Fruit fly (Drosophila melanogaster) whole organism, embryonic: Measurements from ENCODE around the gene CG5191.

Experiments used
- Abd-B ChIP-seq: fragments of 200-800 bp; sonication (Bioruptor generic); optimal IDR thresholded peaks from 2 replicates; lab custom pipeline; 2018; ENCODE audit warnings: missing biosample characterization, mild to moderate bottlenecking, missing genetic modification characterization, moderate library complexity
- Aef1 ChIP-seq: fragments of 200-800 bp; sonication (Bioruptor generic); IDR thresholded peaks from 3 replicates; pipeline ENCODE4 v1.3.6; 2022; ENCODE audit warnings: missing biosample characterization, missing genetic modification characterization
- Antp ChIP-seq: fragments of 200-800 bp; sonication (Bioruptor generic); optimal IDR thresholded peaks from 3 replicates; lab custom pipeline; 2016; ENCODE audit warnings: missing biosample characterization, missing genetic modification characterization
- BEAF-32 ChIP-seq: fragments of 200-800 bp; sonication (Bioruptor generic); optimal IDR thresholded peaks from 3 replicates; lab custom pipeline; 2017; ENCODE audit warnings: missing biosample characterization, missing genetic modification characterization, mild to moderate bottlenecking, moderate library complexity, missing genetic modification reagents
- CG1024 ChIP-seq: fragments of 200-800 bp; sonication (Bioruptor generic); IDR thresholded peaks from 2 replicates; pipeline ENCODE4 v1.3.6; 2022; ENCODE audit warnings: missing biosample characterization, missing genetic modification characterization
- CG10979 ChIP-seq: fragments of 200-800 bp; sonication (Bioruptor generic); optimal IDR thresholded peaks from 2 replicates; lab custom pipeline; 2018; ENCODE audit warnings: missing biosample characterization, mild to moderate bottlenecking, missing genetic modification characterization, moderate library complexity
- CG14710 ChIP-seq: fragments of 200-800 bp; sonication (Bioruptor generic); optimal IDR thresholded peaks from 3 replicates; lab custom pipeline; 2019; ENCODE audit warnings: missing biosample characterization, mild to moderate bottlenecking, missing genetic modification characterization, moderate library complexity
- CG15479 ChIP-seq: fragments of 200-800 bp; sonication (Bioruptor generic); optimal IDR thresholded peaks from 3 replicates; lab custom pipeline; 2019; ENCODE audit warnings: missing biosample characterization, mild to moderate bottlenecking, missing genetic modification characterization, moderate library complexity
- CG1603 ChIP-seq: fragments of 200-800 bp; sonication (Bioruptor generic); optimal IDR thresholded peaks from 2 replicates; lab custom pipeline; 2019; ENCODE audit warnings: missing biosample characterization, mild to moderate bottlenecking, missing genetic modification characterization, moderate library complexity
- CG17912 ChIP-seq: fragments of 200-800 bp; sonication (Bioruptor generic); optimal IDR thresholded peaks from 2 replicates; lab custom pipeline; 2018; ENCODE audit warnings: missing biosample characterization, mild to moderate bottlenecking, missing genetic modification characterization
- CG18011 ChIP-seq: fragments of 200-800 bp; sonication (Bioruptor generic); optimal IDR thresholded peaks from 2 replicates; lab custom pipeline; 2017; ENCODE audit warnings: missing biosample characterization, missing genetic modification characterization, mild to moderate bottlenecking, moderate library complexity, missing genotype
- CG32532 ChIP-seq: fragments of 200-800 bp; sonication (Bioruptor generic); IDR thresholded peaks from 2 replicates; pipeline ENCODE4 v1.3.6; 2022; ENCODE audit warnings: missing biosample characterization, missing genetic modification characterization
- CG32772 ChIP-seq: fragments of 200-800 bp; sonication (Bioruptor generic); IDR thresholded peaks from 2 replicates; pipeline ENCODE4 v1.3.6; 2022; ENCODE audit warnings: missing biosample characterization, missing genetic modification characterization
- CG33213 ChIP-seq: fragments of 200-800 bp; sonication (Bioruptor generic); optimal IDR thresholded peaks from 3 replicates; lab custom pipeline; 2016; ENCODE audit warnings: missing biosample characterization, missing genetic modification characterization
- CG34376 ChIP-seq: fragments of 200-800 bp; sonication (Bioruptor generic); optimal IDR thresholded peaks from 2 replicates; lab custom pipeline; 2018; ENCODE audit warnings: missing biosample characterization, mild to moderate bottlenecking, missing genetic modification characterization
- CG3726 ChIP-seq: fragments of 200-800 bp; sonication (Bioruptor generic); IDR thresholded peaks from 3 replicates; pipeline ENCODE4, ENCODE4 v1.3.6; 2022; ENCODE audit warnings: missing biosample characterization, missing genetic modification characterization
- CG5180 ChIP-seq: fragments of 200-800 bp; sonication (Bioruptor generic); optimal IDR thresholded peaks from 3 replicates; lab custom pipeline; 2017; ENCODE audit warnings: missing biosample characterization, missing genetic modification characterization, mild to moderate bottlenecking, moderate library complexity, missing genetic modification reagents
- CG6272 ChIP-seq: fragments of 200-800 bp; sonication (Bioruptor generic); IDR thresholded peaks from 2 replicates; pipeline ENCODE4 v1.3.6; 2022; ENCODE audit warnings: missing biosample characterization, missing genetic modification characterization
- CG6765 ChIP-seq: fragments of 200-800 bp; sonication (Bioruptor generic); optimal IDR thresholded peaks from 3 replicates; lab custom pipeline; 2017; ENCODE audit warnings: missing biosample characterization, mild to moderate bottlenecking, missing genetic modification characterization
- CG7556 ChIP-seq: fragments of 200-800 bp; sonication (Bioruptor generic); optimal IDR thresholded peaks from 2 replicates; lab custom pipeline; 2017; ENCODE audit warnings: missing biosample characterization, mild to moderate bottlenecking, missing genetic modification characterization
- CG7928 ChIP-seq: fragments of 200-800 bp; sonication (Bioruptor generic); optimal IDR thresholded peaks from 2 replicates; lab custom pipeline; 2017; ENCODE audit warnings: missing biosample characterization, mild to moderate bottlenecking, missing genetic modification characterization
- CG8765 ChIP-seq: fragments of 200-800 bp; sonication (Bioruptor generic); IDR thresholded peaks from 2 replicates; pipeline ENCODE4 v1.3.6; 2022; ENCODE audit warnings: missing biosample characterization, missing genetic modification characterization
- CG8924 ChIP-seq: fragments of 200-800 bp; optimal IDR thresholded peaks from 3 replicates; lab custom pipeline; 2019; ENCODE audit warnings: missing biosample characterization, mild to moderate bottlenecking, missing genetic modification characterization, moderate library complexity
- CG9437 ChIP-seq: fragments of 200-800 bp; sonication (Bioruptor generic); optimal IDR thresholded peaks from 2 replicates; lab custom pipeline; 2018; ENCODE audit warnings: missing biosample characterization, mild to moderate bottlenecking, missing genetic modification characterization
- CG9727 ChIP-seq: fragments of 200-800 bp; sonication (Bioruptor generic); optimal IDR thresholded peaks from 3 replicates; lab custom pipeline; 2017; ENCODE audit warnings: missing biosample characterization, mild to moderate bottlenecking, missing genetic modification characterization
- CrebB ChIP-seq: fragments of 200-800 bp; sonication (Bioruptor generic); optimal IDR thresholded peaks from 3 replicates; lab custom pipeline; 2018; ENCODE audit warnings: missing biosample characterization, mild to moderate bottlenecking, missing genetic modification characterization
- D ChIP-seq, 2 experiments: fragments of 200-800 bp in 1 of 2; fragments of >200 bp in 1 of 2; sonication (Bioruptor generic) in 1 of 2; optimal IDR thresholded peaks; 2 replicates in 1 of 2; 3 replicates in 1 of 2; lab custom pipeline; 2017; ENCODE audit warnings: mild to moderate bottlenecking in 1 of 2, missing biosample characterization in 1 of 2, missing genetic modification characterization in 1 of 2, missing genetic modification reagents in 1 of 2
- D19B ChIP-seq: fragments of 200-800 bp; sonication (Bioruptor generic); optimal IDR thresholded peaks from 2 replicates; lab custom pipeline; 2017; ENCODE audit warnings: missing biosample characterization, mild to moderate bottlenecking, missing genetic modification characterization
- GATAe ChIP-seq: fragments of 200-800 bp; sonication (Bioruptor generic); conservative IDR thresholded peaks from 2 replicates; pipeline ENCODE4 v1.3.6; 2022; ENCODE audit warnings: missing biosample characterization, missing genetic modification characterization
- HLHmδ ChIP-seq: fragments of 200-800 bp; sonication (Bioruptor generic); optimal IDR thresholded peaks from 2 replicates; lab custom pipeline; 2018; ENCODE audit warnings: missing biosample characterization, mild to moderate bottlenecking, missing genetic modification characterization, moderate library complexity
- Lhr ChIP-seq: fragments of 200-800 bp; sonication (Bioruptor generic); optimal IDR thresholded peaks from 3 replicates; lab custom pipeline; 2017; ENCODE audit warnings: mild to moderate bottlenecking, missing biosample characterization, missing genetic modification reagents, missing genetic modification characterization
- Med ChIP-seq: fragments of 200-800 bp; sonication (Bioruptor generic); peaks from one replicate; lab custom pipeline; 2016; ENCODE audit warnings: missing biosample characterization, missing genetic modification characterization, mild to moderate bottlenecking, inconsistent platforms, moderate library complexity
- NC2β ChIP-seq: fragments of 200-800 bp; sonication (Bioruptor generic); optimal IDR thresholded peaks from 2 replicates; lab custom pipeline; 2016; ENCODE audit warnings: missing biosample characterization, missing genetic modification characterization
- NK7.1 ChIP-seq: fragments of 200-800 bp; sonication (Bioruptor generic); optimal IDR thresholded peaks from 3 replicates; lab custom pipeline; 2016; ENCODE audit warnings: missing biosample characterization, missing genetic modification characterization
- Pdp1 ChIP-seq, 2 experiments: fragments of 200-800 bp; sonication (Bioruptor generic); optimal IDR thresholded peaks; 3 replicates each; lab custom pipeline; 2016; ENCODE audit warnings: missing biosample characterization in 2 of 2, missing genetic modification characterization in 2 of 2, mild to moderate bottlenecking in 1 of 2, moderate library complexity in 1 of 2
- Ravus ChIP-seq: fragments of 200-800 bp; sonication (Bioruptor generic); IDR thresholded peaks from 2 replicates; pipeline ENCODE4 v1.3.6; 2022; ENCODE audit warnings: missing biosample characterization, missing genetic modification characterization
- Scr ChIP-seq: fragments of 200-800 bp; sonication (Bioruptor generic); IDR thresholded peaks from 2 replicates; pipeline ENCODE4 v1.3.6; 2022; ENCODE audit warnings: missing biosample characterization, missing genetic modification characterization; ENCODE audit not compliant: partially characterized antibody
- Sry-δ ChIP-seq: fragments of 200-800 bp; sonication (Bioruptor generic); optimal IDR thresholded peaks from 2 replicates; lab custom pipeline; 2016; ENCODE audit warnings: missing biosample characterization, missing genetic modification characterization
- TFAM ChIP-seq: fragments of 200-800 bp; sonication (Bioruptor generic); optimal IDR thresholded peaks from 2 replicates; lab custom pipeline; 2017; ENCODE audit warnings: missing biosample characterization, missing genetic modification characterization, inconsistent platforms
- bab2 ChIP-seq: fragments of 200-800 bp; sonication (Bioruptor generic); optimal IDR thresholded peaks from 2 replicates; lab custom pipeline; 2016; ENCODE audit warnings: missing biosample characterization, missing genetic modification characterization
- bigmax ChIP-seq: fragments of 200-800 bp; sonication (Bioruptor generic); optimal IDR thresholded peaks from 2 replicates; lab custom pipeline; 2018; ENCODE audit warnings: missing biosample characterization, mild to moderate bottlenecking, missing genetic modification characterization
- cas ChIP-seq: fragments of 200-800 bp; sonication (Bioruptor generic); IDR thresholded peaks from 2 replicates; pipeline ENCODE4 v1.3.6; 2022; ENCODE audit warnings: missing biosample characterization, missing genetic modification characterization
- dan ChIP-seq: fragments of 200-800 bp; sonication (Bioruptor generic); IDR thresholded peaks from 2 replicates; pipeline ENCODE4 v1.3.6; 2022; ENCODE audit warnings: missing biosample characterization, missing genetic modification characterization
- dm ChIP-seq: fragments of 200-800 bp; sonication (Bioruptor generic); optimal IDR thresholded peaks from 3 replicates; lab custom pipeline; 2016; ENCODE audit warnings: missing biosample characterization, missing genetic modification characterization
- gcm2 ChIP-seq: fragments of 200-800 bp; sonication (Bioruptor generic); optimal IDR thresholded peaks from 2 replicates; lab custom pipeline; 2016; ENCODE audit warnings: missing biosample characterization, missing genetic modification characterization
- gem ChIP-seq: fragments of 200-800 bp; sonication (Bioruptor generic); optimal IDR thresholded peaks from 2 replicates; lab custom pipeline; 2019; ENCODE audit warnings: missing biosample characterization, mild to moderate bottlenecking, missing genetic modification characterization, moderate library complexity
- gro ChIP-seq: fragments of 200-800 bp; sonication (Bioruptor generic); optimal IDR thresholded peaks from 2 replicates; lab custom pipeline; 2016; ENCODE audit warnings: missing biosample characterization, missing genetic modification characterization
- otp ChIP-seq: fragments of 200-800 bp; sonication (Bioruptor generic); IDR thresholded peaks from 3 replicates; pipeline ENCODE4, ENCODE4 v1.3.6; 2022; ENCODE audit warnings: missing biosample characterization, missing genetic modification characterization
- schlank ChIP-seq: fragments of 200-800 bp; sonication (Bioruptor generic); optimal IDR thresholded peaks from 2 replicates; lab custom pipeline; 2018; ENCODE audit warnings: missing biosample characterization, mild to moderate bottlenecking, missing genetic modification characterization
- shn ChIP-seq: fragments of 200-800 bp; sonication (Bioruptor generic); optimal IDR thresholded peaks from 3 replicates; lab custom pipeline; 2016; ENCODE audit warnings: missing biosample characterization, missing genetic modification characterization
- tin ChIP-seq: fragments of 200-800 bp; sonication (Bioruptor generic); optimal IDR thresholded peaks from 3 replicates; lab custom pipeline; 2016; ENCODE audit warnings: missing biosample characterization, missing genetic modification characterization

CG5191 gene

dm6 chr3R:20548255-20548654, 12.4 kb upstream of the CG5191 start:
- no peak for TF ChIP-seq shn (GFP tag; lab: Kevin White, UChicago)
- peak; percentile 37 for TF ChIP-seq NC2β
- no peak for TF ChIP-seq CG15479 (GFP tag; lab: Kevin White, UChicago)
- peak; percentile 34 for TF ChIP-seq gro (GFP tag; lab: Kevin White, UChicago)
- TF ChIP-seq otp (GFP tag; lab: Robert Waterston, UW) = no peak
- no peak for TF ChIP-seq CG8765 (GFP tag; lab: Robert Waterston, UW)
- no peak for TF ChIP-seq CG32772
- TF ChIP-seq Antp (GFP tag; lab: Kevin White, UChicago) = no peak
- no peak for TF ChIP-seq bab2 (GFP tag; lab: Kevin White, UChicago)
- TF ChIP-seq Abd-B = no peak
- TF ChIP-seq NK7.1 (GFP tag; lab: Kevin White, UChicago) = no peak
- no peak for TF ChIP-seq CG32532 (GFP tag; lab: Robert Waterston, UW)
- TF ChIP-seq CG34376 (GFP tag; lab: Kevin White, UChicago) = peak; percentile 22
- no peak for TF ChIP-seq Ravus (GFP tag; lab: Robert Waterston, UW)
- TF ChIP-seq CG8924 (tag; lab: Kevin White, UChicago) = no peak
- peak; percentile 80 for TF ChIP-seq Med (GFP tag; lab: Kevin White, UChicago)
- TF ChIP-seq TFAM (GFP tag; lab: Kevin White, UChicago) = no peak
- no peak for TF ChIP-seq CrebB (tag; lab: Kevin White, UChicago)
- peak in 1 of 2 experiments; percentile 41 for TF ChIP-seq Pdp1 (GFP tag; optimal IDR thresholded peaks at IDR 0.05; lab: Kevin White, UChicago)
- peak; percentile 0 for TF ChIP-seq CG14710 (tag; lab: Kevin White, UChicago)
- TF ChIP-seq BEAF-32 (GFP tag; lab: Kevin White, UChicago) = no peak
- peak; percentile 16 for TF ChIP-seq Lhr
- no peak for TF ChIP-seq CG6272
- no peak for TF ChIP-seq cas (GFP tag; lab: Robert Waterston, UW)
- no peak for TF ChIP-seq dm (GFP tag; lab: Kevin White, UChicago)
- no peak for TF ChIP-seq dan (GFP tag; lab: Robert Waterston, UW)
- no peak for TF ChIP-seq tin
- no peak for TF ChIP-seq schlank (tag; lab: Kevin White, UChicago)
- TF ChIP-seq GATAe (GFP tag; lab: Robert Waterston, UW) = no peak
- no peak for TF ChIP-seq CG7928 (GFP tag; lab: Kevin White, UChicago)
- no peak for TF ChIP-seq CG18011
- TF ChIP-seq CG1024 (GFP tag; lab: Robert Waterston, UW) = no peak
- TF ChIP-seq CG3726 (GFP tag; lab: Robert Waterston, UW) = no peak
- no peak for TF ChIP-seq gcm2 (GFP tag; lab: Kevin White, UChicago)
- peak; percentile 62 for TF ChIP-seq CG1603 (tag; lab: Kevin White, UChicago)
- no peak for TF ChIP-seq CG17912 (GFP tag; lab: Kevin White, UChicago)
- TF ChIP-seq CG9437 (GFP tag; lab: Kevin White, UChicago) = no peak
- TF ChIP-seq CG9727 (GFP tag; lab: Kevin White, UChicago) = peak; percentile 52
- no peak for TF ChIP-seq bigmax (GFP tag; lab: Kevin White, UChicago)
- no peak for TF ChIP-seq Sry-δ (GFP tag; lab: Kevin White, UChicago)
- TF ChIP-seq CG5180 (GFP tag; lab: Kevin White, UChicago) = no peak
- no peak for TF ChIP-seq Aef1 (GFP tag; lab: Robert Waterston, UW)
- TF ChIP-seq D (optimal IDR thresholded peaks at IDR 0.05; lab: Kevin White, UChicago) = no peak
- TF ChIP-seq D (GFP tag; optimal IDR thresholded peaks at IDR 0.05; lab: Kevin White, UChicago) = no peak
- no peak for TF ChIP-seq HLHmδ (GFP tag; lab: Kevin White, UChicago)
- TF ChIP-seq CG33213 (GFP tag; lab: Kevin White, UChicago) = no peak
- TF ChIP-seq CG6765 (GFP tag; lab: Kevin White, UChicago) = no peak
- no peak for TF ChIP-seq D19B (GFP tag; lab: Kevin White, UChicago)
- peak; percentile 37 for TF ChIP-seq gem
- no peak for TF ChIP-seq Scr (GFP tag; lab: Robert Waterston, UW)
- TF ChIP-seq CG10979 (tag; lab: Kevin White, UChicago) = peak; percentile 12
- no peak for TF ChIP-seq CG7556 (GFP tag; lab: Kevin White, UChicago)
